Fruit fly (Drosophila melanogaster): ENCODE data around the gene Osi15.

The Osi15 gene

DNA sequence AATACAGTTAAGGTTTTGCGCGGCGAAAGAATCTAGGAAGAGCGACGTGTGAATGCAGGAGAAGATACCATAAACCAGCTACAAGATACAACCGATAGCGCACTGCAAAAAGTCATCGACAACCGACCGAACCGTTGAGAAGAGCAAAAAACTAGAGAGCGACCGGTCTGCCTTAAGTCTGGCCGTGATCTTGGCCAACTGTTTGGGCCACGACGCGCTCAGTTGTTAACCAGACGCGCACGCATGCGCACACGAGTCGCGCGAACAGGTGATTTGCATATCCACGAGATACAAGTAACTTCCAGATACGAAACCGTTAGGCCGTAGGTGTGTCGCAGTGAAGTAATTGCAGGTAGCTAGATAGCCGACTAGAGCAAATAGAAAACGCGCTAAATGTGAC, 13.5 kb downstream of the Osi15 start (continued):
- TF ChIP-seq CG13287 (GFP tag; IDR thresholded peaks at IDR 0.05; ENCODE audit: partially characterized antibody) = no peak
- TF ChIP-seq trh (GFP tag; optimal IDR thresholded peaks at IDR 0.05) = no peak
- no peak for TF ChIP-seq Fer3 (tag; optimal IDR thresholded peaks at IDR 0.05)
- no peak for TF ChIP-seq Neu2 (GFP tag; optimal IDR thresholded peaks at IDR 0.05; ENCODE audit: borderline replicate concordance)
- no peak for TF ChIP-seq CG42726 (GFP tag; IDR thresholded peaks at IDR 0.05; ENCODE audit: partially characterized antibody)
- TF ChIP-seq gcm2 (GFP tag; optimal IDR thresholded peaks at IDR 0.05) = no peak
- TF ChIP-seq nerfin-2 (GFP tag; IDR thresholded peaks at IDR 0.05; ENCODE audit: partially characterized antibody) = no peak
- no peak for TF ChIP-seq pan (optimal IDR thresholded peaks at IDR 0.05)
- peak in 1 of 2 experiments; percentile 31 for TF ChIP-seq pan (GFP tag; optimal IDR thresholded peaks at IDR 0.05 in 1 of 2, IDR thresholded peaks at IDR 0.05 in 1 of 2)
- no peak for TF ChIP-seq dan (GFP tag; IDR thresholded peaks at IDR 0.05)
- TF ChIP-seq CG3726 (GFP tag; IDR thresholded peaks at IDR 0.05) = no peak
- no peak for TF ChIP-seq jigr1 (GFP tag; IDR thresholded peaks at IDR 0.05)
- no peak for TF ChIP-seq scrt (GFP tag; optimal IDR thresholded peaks at IDR 0.05)
- TF ChIP-seq chinmo (GFP tag; IDR thresholded peaks at IDR 0.05; ENCODE audit: partially characterized antibody) = 0 out of 4 replicates have a peak, but pooled peaks have one; percentile 28

DNA sequence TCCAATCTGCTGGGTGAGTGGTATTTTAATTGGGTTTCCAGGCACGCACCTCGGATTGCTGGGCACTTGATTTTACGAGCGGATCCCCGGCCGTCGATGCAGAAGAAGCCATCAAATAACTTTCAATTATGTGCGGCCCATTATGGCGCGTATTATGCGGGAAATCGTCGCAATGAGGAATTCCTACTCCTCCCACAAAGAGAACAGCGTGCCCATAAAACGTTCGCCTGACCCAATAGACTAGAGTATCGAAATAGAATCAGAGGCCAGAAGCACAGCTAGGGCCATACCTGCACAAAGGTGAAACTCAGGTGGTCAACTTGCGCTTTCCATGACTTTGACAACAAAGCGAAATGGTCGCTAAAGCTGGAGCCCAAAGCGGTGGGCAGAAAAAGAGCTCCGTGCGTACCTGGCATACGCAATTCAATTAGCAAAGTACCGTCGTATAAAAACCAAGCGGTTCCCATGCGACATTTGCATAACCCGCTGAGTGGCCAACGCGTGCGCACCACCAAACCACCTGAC, 28.2 kb downstream of the Osi15 start, which contains the start of gene Osi18:
Osi18 (plus strand) TSS at position 475 of the 525 bp plus-strand sequence.
- TF ChIP-seq dati (GFP tag; IDR thresholded peaks at IDR 0.05) (no peak), ci (GFP tag; IDR thresholded peaks at IDR 0.05) (no peak), vvl (GFP tag; IDR thresholded peaks at IDR 0.05) (0 out of 2 replicates have a peak, but pooled peaks have one; percentile 13), CG15011 (GFP tag; optimal IDR thresholded peaks at IDR 0.05) (no peak), Blimp-1 (GFP tag; optimal IDR thresholded peaks at IDR 0.05) (peak; percentile 69), Med (GFP tag) (peak; percentile 48), bcd (GFP tag; optimal IDR thresholded peaks at IDR 0.05) (no peak), CG4282 (GFP tag; optimal IDR thresholded peaks at IDR 0.05) (no peak), CG6683 (GFP tag; optimal IDR thresholded peaks at IDR 0.05) (no peak), kni (GFP tag; optimal IDR thresholded peaks at IDR 0.05) (peak; percentile 71), Hr78 (GFP tag; optimal IDR thresholded peaks at IDR 0.05) (peak in 1 of 2 experiments; percentile 38)

DNA sequence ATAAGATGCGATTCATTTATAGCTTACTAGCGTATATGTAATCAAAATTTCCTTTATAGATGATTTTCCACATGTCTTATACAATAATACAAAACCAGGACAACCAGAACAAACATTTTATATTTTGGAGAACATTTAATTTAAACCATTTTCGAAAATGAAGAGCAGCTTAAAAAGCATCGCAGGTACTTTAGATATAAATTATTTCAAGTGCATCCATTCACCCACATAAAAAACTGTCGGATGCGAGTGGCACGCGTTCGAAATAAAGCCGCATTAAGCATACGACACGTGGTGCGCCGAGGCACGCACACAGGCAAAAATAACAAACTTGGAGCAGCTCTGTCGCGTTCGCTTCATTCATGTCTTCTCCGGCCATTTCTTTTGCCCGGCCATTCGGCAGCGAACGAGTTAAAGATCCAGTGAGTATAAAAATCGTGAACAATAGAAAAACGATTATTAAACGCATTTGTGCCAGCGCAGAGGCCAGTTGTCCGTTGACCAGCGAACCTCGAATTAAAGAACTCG, 33.4 kb downstream of the Osi15 start, which contains the start of gene Osi19:
Osi19 (plus strand) TSS at position 457 of the 528 bp plus-strand sequence.
- peak; percentile 42 for TF ChIP-seq Med (GFP tag)
- peak; percentile 32 for TF ChIP-seq oc (tag; optimal IDR thresholded peaks at IDR 0.05)
- TF ChIP-seq CG2199 (GFP tag; IDR thresholded peaks at IDR 0.05) = 0 out of 3 replicates have a peak, but pooled peaks have one; percentile 15
- peak; percentile 18 for TF ChIP-seq sqz (GFP tag; optimal IDR thresholded peaks at IDR 0.05)
- 0 out of 3 replicates have a peak, but pooled peaks have one; percentile 39 for TF ChIP-seq zfh1 (GFP tag; IDR thresholded peaks at IDR 0.05)
- TF ChIP-seq grau (tag; optimal IDR thresholded peaks at IDR 0.05) = no peak
- TF ChIP-seq fd64A (GFP tag; optimal IDR thresholded peaks at IDR 0.05) = no peak
- TF ChIP-seq vvl (GFP tag; IDR thresholded peaks at IDR 0.05) = 0 out of 2 replicates have a peak, but pooled peaks have one; percentile 20
- no peak for TF ChIP-seq ttk (GFP tag; IDR thresholded peaks at IDR 0.05)
- TF ChIP-seq chinmo (GFP tag; IDR thresholded peaks at IDR 0.05; ENCODE audit: partially characterized antibody) = 0 out of 4 replicates have a peak, but pooled peaks have one; percentile 14
- 0 out of 3 replicates have a peak, but pooled peaks have one; percentile 5 for TF ChIP-seq gce (GFP tag; IDR thresholded peaks at IDR 0.05)
- TF ChIP-seq CG14050 (GFP tag; IDR thresholded peaks at IDR 0.05) = no peak
- no peak for TF ChIP-seq Sry-β (GFP tag; optimal IDR thresholded peaks at IDR 0.05)
- no peak for TF ChIP-seq fru (optimal IDR thresholded peaks at IDR 0.05)
- no peak for TF ChIP-seq Meics (GFP tag; optimal IDR thresholded peaks at IDR 0.05)
- no peak for TF ChIP-seq CG9817 (tag; optimal IDR thresholded peaks at IDR 0.05)
- peak; percentile 65 for TF ChIP-seq Ets65A (GFP tag)
- peak; percentile 86 for TF ChIP-seq sens (GFP tag)
- TF ChIP-seq CG7372 (GFP tag; IDR thresholded peaks at IDR 0.05) = peak; percentile 61
- no peak for TF ChIP-seq Kr (GFP tag; optimal IDR thresholded peaks at IDR 0.05)
